Fruit fly (Drosophila melanogaster): ENCODE results near the gene CG43061.

CG43061 gene

DNA sequence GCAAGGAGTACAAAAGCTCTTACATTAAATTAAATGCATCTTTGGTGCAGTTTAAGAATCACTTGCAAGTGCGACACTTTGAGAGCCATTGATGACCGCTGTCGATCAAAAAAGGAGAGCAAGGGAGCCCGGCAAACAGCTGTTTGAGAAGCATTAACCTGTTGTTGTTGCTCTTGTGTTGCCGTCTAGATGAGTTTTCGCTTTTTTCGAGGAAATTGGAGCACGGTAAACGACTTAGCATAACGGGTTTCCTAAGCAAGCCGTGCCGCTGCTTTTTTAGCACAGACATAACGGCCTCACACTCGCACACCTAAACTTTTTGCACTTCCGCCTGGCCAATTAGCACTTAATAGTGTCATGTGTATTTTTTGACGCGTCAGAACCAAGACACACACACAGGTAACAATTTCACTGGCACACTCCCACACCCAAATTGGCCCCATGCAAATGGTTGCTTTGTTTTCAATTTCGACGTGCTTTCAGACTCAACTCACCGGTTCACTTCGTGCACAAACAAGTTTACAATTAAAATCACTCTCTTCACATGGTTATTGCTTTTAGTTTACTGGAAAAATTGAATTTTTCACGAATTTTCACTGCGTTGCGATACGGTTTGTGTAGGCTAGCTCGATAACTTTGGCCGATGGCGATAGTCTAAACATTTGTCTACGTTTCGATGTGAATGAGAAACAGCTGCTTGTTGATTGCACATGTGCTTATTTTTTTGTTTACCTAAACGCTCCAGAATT is 19.1 kb upstream of the CG43061 start, which contains the start of the genes CG10903 and CG2747 (continued):
- TF ChIP-seq Dbx (GFP tag; IDR thresholded peaks at IDR 0.05) (no peak), Med (GFP tag) (peak; percentile 85), dmrt99B (tag; optimal IDR thresholded peaks at IDR 0.05) (no peak), Awh (GFP tag; IDR thresholded peaks at IDR 0.05) (no peak), tll (GFP tag; optimal IDR thresholded peaks at IDR 0.05) (no peak), Taf1 (GFP tag; IDR thresholded peaks at IDR 0.05) (no peak), CG14050 (GFP tag; IDR thresholded peaks at IDR 0.05) (no peak), CG13775 (GFP tag; optimal IDR thresholded peaks at IDR 0.05) (no peak), ac (GFP tag; optimal IDR thresholded peaks at IDR 0.05) (no peak), tna (GFP tag; IDR thresholded peaks at IDR 0.05; ENCODE audit: partially characterized antibody) (peak; percentile 35), lov (optimal IDR thresholded peaks at IDR 0.05) (no peak), lov (GFP tag; IDR thresholded peaks at IDR 0.05) (no peak), unc-4 (GFP tag; IDR thresholded peaks at IDR 0.05; ENCODE audit: partially characterized antibody) (peak; percentile 69; the same call in 1 of the 2 replicates), CG12299 (tag; optimal IDR thresholded peaks at IDR 0.05) (no peak), CG5953 (GFP tag; IDR thresholded peaks at IDR 0.05) (no peak), CG1603 (tag; optimal IDR thresholded peaks at IDR 0.05) (peak; percentile 47), dimm (GFP tag; IDR thresholded peaks at IDR 0.05) (no peak), org-1 (GFP tag; optimal IDR thresholded peaks at IDR 0.05) (no peak), so (GFP tag; IDR thresholded peaks at IDR 0.05) (no peak), CG16779 (GFP tag; IDR thresholded peaks at IDR 0.05) (no peak), h (optimal IDR thresholded peaks at IDR 0.05) (no peak), lab (GFP tag; optimal IDR thresholded peaks at IDR 0.05) (no peak), gt (GFP tag; IDR thresholded peaks at IDR 0.05) (no peak), Ets65A (GFP tag) (no peak), CG30431 (GFP tag; optimal IDR thresholded peaks at IDR 0.05) (no peak), HHEX (GFP tag; optimal IDR thresholded peaks at IDR 0.05) (no peak), Oli (tag; optimal IDR thresholded peaks at IDR 0.05) (no peak), Fer1 (GFP tag; optimal IDR thresholded peaks at IDR 0.05) (peak; percentile 25), zen2 (GFP tag; IDR thresholded peaks at IDR 0.05; ENCODE audit: partially characterized antibody) (no peak; the same call in 2 of the 3 replicates), sob (GFP tag; IDR thresholded peaks at IDR 0.05) (no peak), Chrac-16 (GFP tag; optimal IDR thresholded peaks at IDR 0.05) (no peak), sna (GFP tag; IDR thresholded peaks at IDR 0.05; ENCODE audit: partially characterized antibody) (no peak), H15 (GFP tag; IDR thresholded peaks at IDR 0.05) (no peak), bab2 (GFP tag; optimal IDR thresholded peaks at IDR 0.05) (no peak), abd-A (tag; optimal IDR thresholded peaks at IDR 0.05) (no peak), CG12769 (tag; optimal IDR thresholded peaks at IDR 0.05) (peak; percentile 41), crp (GFP tag; optimal IDR thresholded peaks at IDR 0.05) (peak; percentile 66 to 94), Nf-YA (GFP tag; IDR thresholded peaks at IDR 0.05) (no peak), CG12236 (GFP tag; optimal IDR thresholded peaks at IDR 0.05) (no peak), CG18476 (GFP tag; optimal IDR thresholded peaks at IDR 0.05) (no peak), CG13424 (tag; optimal IDR thresholded peaks at IDR 0.05) (no peak), br (optimal IDR thresholded peaks at IDR 0.05) (no peak), CG10431 (GFP tag; optimal IDR thresholded peaks at IDR 0.05) (no peak), tap (tag; optimal IDR thresholded peaks at IDR 0.05) (no peak), Dip3 (GFP tag; optimal IDR thresholded peaks at IDR 0.05) (no peak), CG8359 (GFP tag; optimal IDR thresholded peaks at IDR 0.05; ENCODE audit: borderline replicate concordance) (no peak), Rfx (GFP tag; IDR thresholded peaks at IDR 0.05) (0 out of 2 replicates have a peak, but pooled peaks have one; percentile 35), CG16815 (GFP tag; optimal IDR thresholded peaks at IDR 0.05) (no peak), CG9876 (GFP tag; optimal IDR thresholded peaks at IDR 0.05) (no peak), CG11093 (GFP tag; IDR thresholded peaks at IDR 0.05) (no peak), CG13624 (GFP tag; optimal IDR thresholded peaks at IDR 0.05) (peak; percentile 17)

Data from whole organism, embryonic.